Worm (Caenorhabditis elegans) whole organism, midembryonic: Measurements from ENCODE around the gene ppm-1.H.

Experiments used
- T22C8.4 ChIP-seq: fragments of 200-800 bp; sonication (Bioruptor generic); IDR thresholded peaks from 2 replicates; pipeline ENCODE4 v1.3.6; 2022; ENCODE audit warnings: missing genetic modification characterization, missing compliant biosample characterization
- cog-1 ChIP-seq: sonication (generic microtip); optimal IDR thresholded peaks from 2 replicates; lab custom pipeline; 2016; ENCODE audit warnings: missing genetic modification characterization, missing compliant biosample characterization
- flt-1 ChIP-seq: fragments of 200-800 bp; sonication (Bioruptor generic); IDR thresholded peaks from 2 replicates; pipeline ENCODE4 v1.3.6; 2022; ENCODE audit warnings: missing genetic modification characterization, missing compliant biosample characterization
- klf-2 ChIP-seq: fragments of 200-800 bp; sonication (Bioruptor generic); conservative IDR thresholded peaks from 2 replicates; pipeline ENCODE4 v1.3.6; 2022; ENCODE audit warnings: missing genetic modification reagents, missing genetic modification characterization, missing compliant biosample characterization
- med-1 ChIP-seq: sonication (generic microtip); optimal IDR thresholded peaks from 2 replicates; lab custom pipeline; 2017; ENCODE audit warnings: missing genetic modification characterization, mild to moderate bottlenecking, missing compliant biosample characterization, antibody characterized with exemption, missing genetic modification reagents; ENCODE audit not compliant: insufficient read depth
- ref-1 ChIP-seq: fragments of 200-800 bp; sonication (Bioruptor generic); conservative IDR thresholded peaks from 2 replicates; pipeline ENCODE4 v1.3.6; 2022; ENCODE audit warnings: missing genetic modification reagents, missing genetic modification characterization, missing compliant biosample characterization
- tab-1 ChIP-seq: fragments of 200-800 bp; sonication (Bioruptor generic); IDR thresholded peaks from 2 replicates; pipeline ENCODE4 v1.3.6; 2022; ENCODE audit warnings: missing genetic modification characterization, missing compliant biosample characterization
- ztf-23 ChIP-seq: fragments of 200-800 bp; sonication (Bioruptor generic); IDR thresholded peaks from 2 replicates; pipeline ENCODE4 v1.3.6; 2022; ENCODE audit warnings: missing genetic modification reagents, missing genetic modification characterization, missing compliant biosample characterization
- ztf-29 ChIP-seq: fragments of 200-800 bp; sonication (Bioruptor generic); IDR thresholded peaks from 2 replicates; pipeline ENCODE4 v1.3.6; 2022; ENCODE audit warnings: missing genetic modification reagents, missing genetic modification characterization, missing compliant biosample characterization

ce11 chrIV:12279340-12279739 lies 11.2 kb upstream of the ppm-1.H start, which contains the start of gene ltah-1.1:
- TF ChIP-seq med-1 (GFP tag; lab: Kevin White, UChicago) (no peak), ztf-29 (no peak), klf-2 (GFP tag; lab: Robert Waterston, UW) (no peak), cog-1 (tag; lab: Kevin White, UChicago) (no peak), flt-1 (no peak), ztf-23 (no peak), T22C8.4 (no peak), ref-1 (no peak), tab-1 (GFP tag; lab: Robert Waterston, UW) (no peak)
